Fruit fly (Drosophila melanogaster) whole organism, prepupa: Measurements from ENCODE around the gene Gr97a.

ENCODE experiments used
- Blimp-1 ChIP-seq: fragments of 200-800 bp; sonication (Bioruptor generic); optimal IDR thresholded peaks from 3 replicates; lab custom pipeline; 2017; ENCODE audit warnings: missing biosample characterization, missing genetic modification characterization, mild to moderate bottlenecking, moderate library complexity, missing genetic modification reagents
- CG10631 ChIP-seq: fragments of 200-800 bp; sonication (Bioruptor generic); optimal IDR thresholded peaks from 2 replicates; lab custom pipeline; 2016; ENCODE audit warnings: missing biosample characterization, missing genetic modification characterization
- CG11762 ChIP-seq: fragments of 200-800 bp; sonication (Bioruptor generic); optimal IDR thresholded peaks from 3 replicates; lab custom pipeline; 2016; ENCODE audit warnings: missing biosample characterization, missing genetic modification characterization; ENCODE audit not compliant: insufficient read depth
- CG15336 ChIP-seq: fragments of 200-800 bp; sonication (Bioruptor generic); IDR thresholded peaks from 2 replicates; pipeline ENCODE4 v1.3.6; 2022; ENCODE audit warnings: missing biosample characterization, missing genetic modification characterization
- CG3032 ChIP-seq: fragments of 200-800 bp; optimal IDR thresholded peaks from 2 replicates; lab custom pipeline; 2019; ENCODE audit warnings: missing biosample characterization, mild to moderate bottlenecking, missing genetic modification characterization, moderate library complexity
- CG31627 ChIP-seq: fragments of 200-800 bp; sonication (Bioruptor generic); optimal IDR thresholded peaks from 3 replicates; lab custom pipeline; 2016; ENCODE audit warnings: missing biosample characterization, missing genetic modification characterization
- CG32006 ChIP-seq: fragments of 200-800 bp; sonication (Bioruptor generic); optimal IDR thresholded peaks from 3 replicates; lab custom pipeline; 2017; ENCODE audit warnings: missing biosample characterization, mild to moderate bottlenecking, missing genetic modification characterization
- CG34406 ChIP-seq: fragments of 200-800 bp; sonication (Bioruptor generic); optimal IDR thresholded peaks from 3 replicates; lab custom pipeline; 2016; ENCODE audit warnings: missing biosample characterization, missing genetic modification characterization
- CG3919 ChIP-seq: fragments of 200-800 bp; sonication (Bioruptor generic); optimal IDR thresholded peaks from 3 replicates; lab custom pipeline; 2016; ENCODE audit warnings: missing biosample characterization, missing genetic modification characterization
- CG4318 ChIP-seq: fragments of 200-800 bp; sonication (Bioruptor generic); optimal IDR thresholded peaks from 3 replicates; lab custom pipeline; 2017; ENCODE audit warnings: missing biosample characterization, mild to moderate bottlenecking, missing genetic modification characterization
- CG6163 ChIP-seq: fragments of 200-800 bp; sonication (Bioruptor generic); IDR thresholded peaks from 3 replicates; pipeline ENCODE4 v1.3.6; 2022; ENCODE audit warnings: missing biosample characterization, missing genetic modification characterization
- CG6792 ChIP-seq: fragments of 200-800 bp; sonication (Bioruptor generic); optimal IDR thresholded peaks from 3 replicates; lab custom pipeline; 2016; ENCODE audit warnings: missing biosample characterization, missing genetic modification characterization
- CG6808 ChIP-seq: fragments of 200-800 bp; sonication (Bioruptor generic); optimal IDR thresholded peaks from 3 replicates; lab custom pipeline; 2017; ENCODE audit warnings: missing biosample characterization, missing genetic modification characterization, mild to moderate bottlenecking, moderate library complexity, missing genetic modification reagents
- CG7368 ChIP-seq: fragments of 200-800 bp; sonication (Bioruptor generic); optimal IDR thresholded peaks from 3 replicates; lab custom pipeline; 2016; ENCODE audit warnings: missing biosample characterization, missing genetic modification characterization
- CG8119 ChIP-seq: fragments of 200-800 bp; sonication (Bioruptor generic); IDR thresholded peaks from 3 replicates; pipeline ENCODE4 v1.3.6; 2022; ENCODE audit warnings: missing biosample characterization, missing genetic modification characterization
- CG8632 ChIP-seq: fragments of 200-800 bp; sonication (Bioruptor generic); optimal IDR thresholded peaks from 3 replicates; lab custom pipeline; 2016; ENCODE audit warnings: missing biosample characterization, missing genetic modification characterization
- CG9139 ChIP-seq: fragments of 200-800 bp; sonication (Bioruptor generic); optimal IDR thresholded peaks from 3 replicates; lab custom pipeline; 2017; ENCODE audit warnings: missing biosample characterization, mild to moderate bottlenecking, missing genetic modification characterization
- Eip75B ChIP-seq: fragments of 200-800 bp; sonication (Bioruptor generic); optimal IDR thresholded peaks from 3 replicates; lab custom pipeline; 2016; ENCODE audit warnings: missing biosample characterization, missing genetic modification characterization
- Eip93F ChIP-seq: fragments of 200-800 bp; sonication (Bioruptor generic); optimal IDR thresholded peaks from 2 replicates; lab custom pipeline; 2016; ENCODE audit warnings: missing biosample characterization, mild to moderate bottlenecking, missing genetic modification characterization
- Ets96B ChIP-seq: fragments of 200-800 bp; optimal IDR thresholded peaks from 2 replicates; lab custom pipeline; 2019; ENCODE audit warnings: missing biosample characterization, mild to moderate bottlenecking, missing genetic modification characterization, moderate library complexity
- Gug ChIP-seq: fragments of 200-800 bp; sonication (Bioruptor generic); IDR thresholded peaks from 2 replicates; pipeline ENCODE4 v1.3.6; 2022; ENCODE audit warnings: missing biosample characterization, missing genetic modification characterization
- Hr38 ChIP-seq: sonication (Bioruptor generic); optimal IDR thresholded peaks from 2 replicates; lab custom pipeline; 2016; ENCODE audit warnings: missing biosample characterization, missing genetic modification characterization
- Hr39 ChIP-seq: fragments of 200-800 bp; sonication (Bioruptor generic); optimal IDR thresholded peaks from 2 replicates; lab custom pipeline; 2016; ENCODE audit warnings: missing biosample characterization, missing genetic modification characterization
- Lpt ChIP-seq: fragments of 200-800 bp; sonication (Bioruptor generic); optimal IDR thresholded peaks from 3 replicates; lab custom pipeline; 2016; ENCODE audit warnings: missing biosample characterization, missing genetic modification characterization
- OdsH ChIP-seq: fragments of 200-800 bp; sonication (Bioruptor generic); optimal IDR thresholded peaks from 3 replicates; lab custom pipeline; 2016; ENCODE audit warnings: missing biosample characterization, missing genetic modification characterization
- Smox ChIP-seq: fragments of 200-800 bp; sonication (Bioruptor generic); optimal IDR thresholded peaks from 3 replicates; lab custom pipeline; 2016; ENCODE audit warnings: missing biosample characterization, missing genetic modification characterization
- Sox102F ChIP-seq: fragments of 200-800 bp; sonication (Bioruptor generic); optimal IDR thresholded peaks from 2 replicates; lab custom pipeline; 2016; ENCODE audit warnings: missing biosample characterization, mild to moderate bottlenecking, missing genetic modification characterization
- Sox14 ChIP-seq: fragments of 200-800 bp; sonication (Bioruptor generic); optimal IDR thresholded peaks from 3 replicates; lab custom pipeline; 2016; ENCODE audit warnings: missing biosample characterization, missing genetic modification characterization
- achi ChIP-seq: fragments of 200-800 bp; sonication (Bioruptor generic); optimal IDR thresholded peaks from 3 replicates; lab custom pipeline; 2016; ENCODE audit warnings: missing biosample characterization, missing genetic modification characterization
- acj6 ChIP-seq: fragments of 200-800 bp; sonication (Bioruptor generic); optimal IDR thresholded peaks from 3 replicates; lab custom pipeline; 2016; ENCODE audit warnings: missing biosample characterization, missing genetic modification characterization
- cyc ChIP-seq: fragments of 200-800 bp; sonication (Bioruptor generic); optimal IDR thresholded peaks from 3 replicates; lab custom pipeline; 2016; ENCODE audit warnings: missing biosample characterization, missing genetic modification characterization
- dac ChIP-seq: fragments of 200-800 bp; sonication (Bioruptor generic); optimal IDR thresholded peaks from 2 replicates; lab custom pipeline; 2017; ENCODE audit warnings: missing biosample characterization, mild to moderate bottlenecking, missing genetic modification characterization
- dsx ChIP-seq: fragments of 200-800 bp; optimal IDR thresholded peaks from 3 replicates; lab custom pipeline; 2019; ENCODE audit warnings: missing biosample characterization, mild to moderate bottlenecking, missing genetic modification characterization, moderate library complexity; ENCODE audit not compliant: poor library complexity, severe bottlenecking
- fd85E ChIP-seq: fragments of 200-800 bp; sonication (Bioruptor generic); optimal IDR thresholded peaks from 3 replicates; lab custom pipeline; 2016; ENCODE audit warnings: missing biosample characterization, missing genetic modification characterization
- pdm3 ChIP-seq: fragments of 200-800 bp; sonication (Bioruptor generic); optimal IDR thresholded peaks from 3 replicates; lab custom pipeline; 2016; ENCODE audit warnings: missing biosample characterization, missing genetic modification characterization
- salr ChIP-seq, 2 experiments: fragments of 200-800 bp; sonication (Bioruptor generic); optimal IDR thresholded peaks; 3 replicates each; lab custom pipeline; 2016 to 2018; ENCODE audit warnings: missing biosample characterization in 2 of 2, missing genetic modification characterization in 2 of 2, mild to moderate bottlenecking in 1 of 2
- spab ChIP-seq: fragments of 200-800 bp; sonication (Bioruptor generic); optimal IDR thresholded peaks from 2 replicates; lab custom pipeline; 2017; ENCODE audit warnings: missing biosample characterization, mild to moderate bottlenecking, missing genetic modification characterization, missing genetic modification reagents
- ss ChIP-seq, 2 experiments: fragments of 200-800 bp; sonication (Bioruptor generic); optimal IDR thresholded peaks; 2 replicates in 1 of 2; 3 replicates in 1 of 2; lab custom pipeline; 2017 to 2018; ENCODE audit warnings: mild to moderate bottlenecking in 2 of 2, missing biosample characterization in 2 of 2, missing genetic modification characterization in 2 of 2, moderate library complexity in 1 of 2
- vri ChIP-seq: fragments of 200-800 bp; sonication (Bioruptor generic); optimal IDR thresholded peaks from 3 replicates; lab custom pipeline; 2016; ENCODE audit warnings: missing biosample characterization, mild to moderate bottlenecking, missing genetic modification characterization

Gr97a gene

dm6 chr3R:26966385-26966784 is at the start of gene Gr97a:
TSS of gene Gr97a (minus strand) at chr3R:26966485.
- no peak for TF ChIP-seq CG9139 (GFP tag; lab: Kevin White, UChicago)
- TF ChIP-seq CG10631 (GFP tag; lab: Kevin White, UChicago), result no peak
- TF ChIP-seq salr (GFP tag; optimal IDR thresholded peaks at IDR 0.05; lab: Kevin White, UChicago), result no peak
- no peak for TF ChIP-seq CG15336
- TF ChIP-seq pdm3 (GFP tag; lab: Kevin White, UChicago), result no peak
- TF ChIP-seq spab (GFP tag; lab: Kevin White, UChicago), result no peak
- TF ChIP-seq CG6808 (GFP tag; lab: Kevin White, UChicago), result no peak
- TF ChIP-seq Blimp-1 (GFP tag; lab: Kevin White, UChicago), result no peak
- no peak for TF ChIP-seq CG34406 (GFP tag; lab: Kevin White, UChicago)
- TF ChIP-seq OdsH, result no peak
- no peak for TF ChIP-seq CG32006 (GFP tag; lab: Kevin White, UChicago)

- TF ChIP-seq dsx (GFP tag; lab: Kevin White, UChicago) (no peak), vri (no peak), CG8632 (GFP tag; lab: Kevin White, UChicago) (no peak), CG34406 (GFP tag; lab: Kevin White, UChicago) (no peak), acj6 (GFP tag; lab: Kevin White, UChicago) (no peak), Hr39 (GFP tag; lab: Kevin White, UChicago) (no peak), OdsH (no peak), CG3032 (tag; lab: Kevin White, UChicago) (no peak), ss (GFP tag; optimal IDR thresholded peaks at IDR 0.05; lab: Kevin White, UChicago) (no peak), CG6792 (no peak), dac (no peak), Sox14 (GFP tag; lab: Kevin White, UChicago) (no peak), CG32006 (GFP tag; lab: Kevin White, UChicago) (no peak), Ets96B (no peak)
Observed at dm6 chr3R:27007022-27007421, 40.7 kb upstream of the Gr97a start, which contains the start of gene CG6295. TSS of gene CG6295 (minus strand) at chr3R:27007055.

dm6 chr3R:27005338-27005737 is 39.1 kb upstream of the Gr97a start, which contains the start of gene CG6296:
TSS of gene CG6296 (minus strand) at chr3R:27005469.
- no peak for TF ChIP-seq CG10631 (GFP tag; lab: Kevin White, UChicago)
- no peak for TF ChIP-seq Eip93F (GFP tag; lab: Kevin White, UChicago)
- TF ChIP-seq achi (GFP tag; lab: Kevin White, UChicago), result no peak
- TF ChIP-seq fd85E (GFP tag; lab: Kevin White, UChicago), result no peak
- TF ChIP-seq CG3919 (GFP tag; lab: Kevin White, UChicago), result no peak
- TF ChIP-seq CG31627, result no peak
- TF ChIP-seq Sox14 (GFP tag; lab: Kevin White, UChicago), result no peak
- TF ChIP-seq vri, result no peak
- no peak for TF ChIP-seq Gug
- TF ChIP-seq Eip75B (GFP tag; lab: Kevin White, UChicago), result no peak
- no peak for TF ChIP-seq spab (GFP tag; lab: Kevin White, UChicago)
- no peak for TF ChIP-seq CG11762 (GFP tag; lab: Kevin White, UChicago)
- TF ChIP-seq Hr38 (GFP tag; lab: Kevin White, UChicago), result no peak
- TF ChIP-seq CG4318 (GFP tag; lab: Kevin White, UChicago), result no peak
- no peak for TF ChIP-seq Lpt (GFP tag; lab: Kevin White, UChicago)
- no peak for TF ChIP-seq CG6808 (GFP tag; lab: Kevin White, UChicago)
- TF ChIP-seq CG6163 (GFP tag; lab: Robert Waterston, UW), result no peak
- TF ChIP-seq dsx (GFP tag; lab: Kevin White, UChicago), result no peak
- TF ChIP-seq CG15336, result no peak

- TF ChIP-seq Hr39 (GFP tag; lab: Kevin White, UChicago), result no peak
- no peak for TF ChIP-seq CG8119
- no peak for TF ChIP-seq CG7368
- TF ChIP-seq CG31627, result no peak
- TF ChIP-seq vri, result no peak
- TF ChIP-seq CG3919 (GFP tag; lab: Kevin White, UChicago), result no peak
- no peak for TF ChIP-seq Smox
- no peak for TF ChIP-seq achi (GFP tag; lab: Kevin White, UChicago)
- TF ChIP-seq cyc (GFP tag; lab: Kevin White, UChicago), result no peak
- no peak for TF ChIP-seq CG6808 (GFP tag; lab: Kevin White, UChicago)
- TF ChIP-seq Sox102F (GFP tag; lab: Kevin White, UChicago), result no peak
Observed at dm6 chr3R:27002787-27003186, 36.5 kb upstream of the Gr97a start.
